Fruit fly (Drosophila melanogaster): Measurements from ENCODE around the gene CCT6.
A peak's percentile ranks its signal among the peaks of the same experiment; 100 is the strongest.

The CCT6 gene

DNA sequence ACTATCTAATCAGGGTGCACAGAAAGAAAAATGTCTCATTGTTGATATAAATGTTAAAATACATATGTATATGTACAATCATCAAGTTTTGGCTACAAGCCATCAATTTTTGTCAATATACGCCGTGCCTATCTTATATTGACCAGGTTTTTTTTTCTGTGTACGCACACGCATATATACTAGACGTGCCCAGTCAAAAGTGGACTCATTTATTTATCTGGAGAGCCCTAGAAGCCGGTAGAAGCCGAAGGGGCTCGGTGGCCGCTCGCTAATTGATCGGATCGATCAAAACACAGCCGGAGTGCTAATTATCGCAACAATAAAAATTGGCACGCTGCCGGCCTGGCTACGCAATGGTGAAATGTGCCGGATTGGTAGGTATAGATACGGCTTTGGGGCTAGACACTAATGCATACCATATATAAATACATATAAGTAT lies 6.1 kb upstream of the CCT6 start (continued):
- TF ChIP-seq Oaz (GFP tag; IDR thresholded peaks at IDR 0.05) (peak; percentile 58), lola (GFP tag; optimal IDR thresholded peaks at IDR 0.05) (peak in 1 of 3 experiments; percentile 25), pum (GFP tag; optimal IDR thresholded peaks at IDR 0.05) (peak; percentile 35), ham (GFP tag; IDR thresholded peaks at IDR 0.05) (peak; percentile 38; the same call in 1 of the 2 replicates), NC2α (GFP tag; optimal IDR thresholded peaks at IDR 0.05) (no peak), Spps (tag; optimal IDR thresholded peaks at IDR 0.05) (no peak), CG1792 (GFP tag; optimal IDR thresholded peaks at IDR 0.05) (peak; percentile 29), Myb (GFP tag; optimal IDR thresholded peaks at IDR 0.05) (peak; percentile 16), Camta (GFP tag; optimal IDR thresholded peaks at IDR 0.05) (peak; percentile 20), CG43689 (GFP tag; IDR thresholded peaks at IDR 0.05) (peak; percentile 59), zf30C (GFP tag; optimal IDR thresholded peaks at IDR 0.05) (peak; percentile 90), Usf (GFP tag; optimal IDR thresholded peaks at IDR 0.05) (no peak), klu (GFP tag; IDR thresholded peaks at IDR 0.05) (peak; percentile 33; the same call in 1 of the 2 replicates), Neu2 (GFP tag; optimal IDR thresholded peaks at IDR 0.05; ENCODE audit: borderline replicate concordance) (no peak), CkIIα-i1 (GFP tag; IDR thresholded peaks at IDR 0.05) (no peak), CG3065 (GFP tag; optimal IDR thresholded peaks at IDR 0.05) (no peak), CG14014 (GFP tag; IDR thresholded peaks at IDR 0.05) (peak; percentile 80), ro (GFP tag; IDR thresholded peaks at IDR 0.05) (no peak), CG16815 (GFP tag; optimal IDR thresholded peaks at IDR 0.05) (peak; percentile 48), CG34224 (GFP tag; IDR thresholded peaks at IDR 0.05; ENCODE audit: partially characterized antibody) (no peak), HmgD (GFP tag; optimal IDR thresholded peaks at IDR 0.05) (no peak), ATbp (GFP tag; optimal IDR thresholded peaks at IDR 0.05) (peak; percentile 64), CG13296 (GFP tag; optimal IDR thresholded peaks at IDR 0.05) (peak; percentile 83), bbx (GFP tag; IDR thresholded peaks at IDR 0.05; ENCODE audit: partially characterized antibody) (no peak), nom (GFP tag; optimal IDR thresholded peaks at IDR 0.05) (no peak), vvl (GFP tag; IDR thresholded peaks at IDR 0.05) (peak; percentile 84), CG10431 (GFP tag; optimal IDR thresholded peaks at IDR 0.05) (no peak), sna (GFP tag; IDR thresholded peaks at IDR 0.05; ENCODE audit: partially characterized antibody) (no peak), CG2199 (GFP tag; IDR thresholded peaks at IDR 0.05) (no peak), prd (optimal IDR thresholded peaks at IDR 0.05) (no peak), prd (GFP tag; IDR thresholded peaks at IDR 0.05) (peak; percentile 78), Pdp1 (GFP tag; optimal IDR thresholded peaks at IDR 0.05) (peak; percentile 58 to 63), tap (tag; optimal IDR thresholded peaks at IDR 0.05) (no peak), Sox102F (GFP tag; optimal IDR thresholded peaks at IDR 0.05) (no peak), CG9215 (GFP tag; IDR thresholded peaks at IDR 0.05) (peak; percentile 71), slp2 (GFP tag; optimal IDR thresholded peaks at IDR 0.05) (no peak), CG7786 (GFP tag; optimal IDR thresholded peaks at IDR 0.05) (peak; percentile 66), CG5180 (GFP tag; optimal IDR thresholded peaks at IDR 0.05) (no peak), CG9609 (GFP tag; optimal IDR thresholded peaks at IDR 0.05) (peak; percentile 42), Bteb2 (GFP tag; optimal IDR thresholded peaks at IDR 0.05) (peak; percentile 52), CG34422 (GFP tag; IDR thresholded peaks at IDR 0.05) (peak; percentile 57; the same call in 1 of the 3 replicates), Abd-B (GFP tag; optimal IDR thresholded peaks at IDR 0.05) (peak; percentile 12), wor (GFP tag; IDR thresholded peaks at IDR 0.05) (no peak), CG6254 (GFP tag; optimal IDR thresholded peaks at IDR 0.05) (peak; percentile 0), cad (GFP tag; optimal IDR thresholded peaks at IDR 0.05) (no peak), Gug (GFP tag; IDR thresholded peaks at IDR 0.05) (peak; percentile 64; the same call in 3 of the 4 replicates), ind (GFP tag; optimal IDR thresholded peaks at IDR 0.05) (peak; percentile 67), CG13775 (GFP tag; optimal IDR thresholded peaks at IDR 0.05) (peak; percentile 48), Dip3 (GFP tag; optimal IDR thresholded peaks at IDR 0.05) (peak; percentile 57), trem (tag; optimal IDR thresholded peaks at IDR 0.05) (no peak), BEAF-32 (GFP tag; optimal IDR thresholded peaks at IDR 0.05) (no peak)

Data from whole organism, embryonic.